Worm (Caenorhabditis elegans): ENCODE measurements around the gene eak-7.

DNA sequence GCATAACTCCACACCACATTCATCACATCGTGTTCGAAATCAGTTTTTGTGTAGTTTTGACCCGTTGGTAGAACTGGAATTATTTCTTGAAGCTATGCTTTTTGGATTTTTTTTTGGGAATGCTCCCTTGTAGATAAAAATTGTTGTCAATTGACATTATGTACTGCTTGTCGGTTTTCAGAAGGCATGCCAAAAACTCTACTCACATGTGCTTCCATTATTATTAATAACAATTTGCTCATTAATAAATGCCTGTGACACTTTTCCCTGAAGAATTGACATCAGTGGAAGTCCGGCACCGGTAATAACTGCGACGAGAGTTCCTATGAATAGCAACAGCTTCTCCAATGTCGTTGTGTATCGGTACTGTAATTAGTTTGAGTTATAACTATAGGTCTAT lies 31.2 kb upstream of the eak-7 start:
- TF ChIP-seq aly-2 (tag; optimal IDR thresholded peaks at IDR 0.05) (no peak), ztf-11 (tag; optimal IDR thresholded peaks at IDR 0.05) (no peak), ama-1 (optimal IDR thresholded peaks at IDR 0.05) (no peak), sma-9 (GFP tag; optimal IDR thresholded peaks at IDR 0.05) (no peak), sma-9 (tag; optimal IDR thresholded peaks at IDR 0.05) (no peak), fos-1 (tag; optimal IDR thresholded peaks at IDR 0.05) (no peak), nhr-237 (tag; optimal IDR thresholded peaks at IDR 0.05) (no peak), nhr-11 (tag; optimal IDR thresholded peaks at IDR 0.05) (no peak), snpc-4 (tag; optimal IDR thresholded peaks at IDR 0.05) (no peak), lin-39 (tag; optimal IDR thresholded peaks at IDR 0.05) (no peak), skn-1 (tag; optimal IDR thresholded peaks at IDR 0.05) (no peak)
